Fruit fly (Drosophila melanogaster): ENCODE measurements around the gene ppk18.
A peak's percentile ranks its signal among the peaks of the same experiment; 100 is the strongest.

ppk18 gene

DNA sequence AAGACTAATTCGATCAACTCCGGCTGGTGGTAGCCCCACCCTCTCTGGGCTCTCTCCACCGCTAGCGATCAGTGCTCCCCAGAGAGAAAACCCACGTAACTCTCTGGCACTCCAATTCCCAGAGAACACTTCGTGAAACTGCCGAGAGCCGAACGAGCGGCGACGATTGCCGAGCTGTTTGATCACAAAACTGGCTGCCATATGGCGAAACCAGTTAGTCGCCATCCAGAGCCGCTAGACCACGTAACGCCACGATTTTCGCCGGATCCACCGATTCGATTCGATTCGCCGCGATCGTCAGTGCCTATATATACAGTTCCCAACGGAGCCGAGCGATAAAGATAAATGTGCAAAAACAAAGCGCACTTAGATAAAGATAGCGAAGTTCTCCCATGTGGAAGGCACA, 11.4 kb upstream of the ppk18 start, which contains the start of gene IP3K1 (continued):
- no peak for TF ChIP-seq CG7928 (GFP tag; optimal IDR thresholded peaks at IDR 0.05)
- peak; percentile 96; the same call in 3 of the 4 replicates for TF ChIP-seq chinmo (GFP tag; IDR thresholded peaks at IDR 0.05; ENCODE audit: partially characterized antibody)
- peak; percentile 83 for TF ChIP-seq CG32532 (GFP tag; IDR thresholded peaks at IDR 0.05)
- no peak for TF ChIP-seq hkb (optimal IDR thresholded peaks at IDR 0.05)
- peak; percentile 63; the same call in 1 of the 2 replicates for TF ChIP-seq hkb (GFP tag; IDR thresholded peaks at IDR 0.05)
- no peak for TF ChIP-seq CG1647 (GFP tag; optimal IDR thresholded peaks at IDR 0.05)
- peak; percentile 52 for TF ChIP-seq HLHmδ (GFP tag; optimal IDR thresholded peaks at IDR 0.05)
- TF ChIP-seq CG13424 (tag; optimal IDR thresholded peaks at IDR 0.05), result no peak
- TF ChIP-seq dmrt99B (tag; optimal IDR thresholded peaks at IDR 0.05), result peak; percentile 27
- TF ChIP-seq schlank (tag; optimal IDR thresholded peaks at IDR 0.05), result no peak
- TF ChIP-seq jigr1 (GFP tag; IDR thresholded peaks at IDR 0.05), result no peak
- peak; percentile 76 for TF ChIP-seq Fer1 (GFP tag; optimal IDR thresholded peaks at IDR 0.05)
- 0 out of 3 replicates have a peak, but pooled peaks have one; percentile 40 for TF ChIP-seq z (GFP tag; IDR thresholded peaks at IDR 0.05)
- peak; percentile 48 for TF ChIP-seq CG17385 (GFP tag; optimal IDR thresholded peaks at IDR 0.05)
- TF ChIP-seq Drgx (GFP tag; IDR thresholded peaks at IDR 0.05), result peak; percentile 60
- 0 out of 3 replicates have a peak, but pooled peaks have one; percentile 53 for TF ChIP-seq Opbp (GFP tag; IDR thresholded peaks at IDR 0.05; ENCODE audit: partially characterized antibody)
- TF ChIP-seq odd (GFP tag; optimal IDR thresholded peaks at IDR 0.05), result peak; percentile 59
- TF ChIP-seq caup (GFP tag; optimal IDR thresholded peaks at IDR 0.05; ENCODE audit: severe bottlenecking), result peak; percentile 58
- peak; percentile 74 for TF ChIP-seq bbx (GFP tag; IDR thresholded peaks at IDR 0.05; ENCODE audit: partially characterized antibody)
- 0 out of 3 replicates have a peak, but pooled peaks have one; percentile 45 for TF ChIP-seq CG6175 (GFP tag; IDR thresholded peaks at IDR 0.05)
- TF ChIP-seq chif (GFP tag; optimal IDR thresholded peaks at IDR 0.05), result no peak
- peak; percentile 60 for TF ChIP-seq unc-4 (GFP tag; IDR thresholded peaks at IDR 0.05; ENCODE audit: partially characterized antibody)
- TF ChIP-seq CG3065 (GFP tag; optimal IDR thresholded peaks at IDR 0.05), result no peak
- peak; percentile 44; the same call in 1 of the 2 replicates for TF ChIP-seq Awh (GFP tag; IDR thresholded peaks at IDR 0.05)
- peak; percentile 29; the same call in 1 of the 2 replicates for TF ChIP-seq ttk (GFP tag; IDR thresholded peaks at IDR 0.05)
- TF ChIP-seq CG12769 (tag; optimal IDR thresholded peaks at IDR 0.05), result peak; percentile 99
- no peak for TF ChIP-seq CG10209 (GFP tag; optimal IDR thresholded peaks at IDR 0.05)
- TF ChIP-seq CG16815 (GFP tag; optimal IDR thresholded peaks at IDR 0.05), result no peak
- no peak for TF ChIP-seq pita (GFP tag; optimal IDR thresholded peaks at IDR 0.05)
- no peak for TF ChIP-seq Poxn (GFP tag; IDR thresholded peaks at IDR 0.05)
- no peak for TF ChIP-seq CG8765 (GFP tag; IDR thresholded peaks at IDR 0.05)
- peak; percentile 39; the same call in 1 of the 2 replicates for TF ChIP-seq NFAT (GFP tag; IDR thresholded peaks at IDR 0.05)
- peak; percentile 27 for TF ChIP-seq CG2712 (tag; optimal IDR thresholded peaks at IDR 0.05)
- TF ChIP-seq Deaf1 (tag; optimal IDR thresholded peaks at IDR 0.05), result peak; percentile 100
- TF ChIP-seq stc (GFP tag; IDR thresholded peaks at IDR 0.05), result peak; percentile 72; the same call in 1 of the 2 replicates
- peak; percentile 71; the same call in 1 of the 2 replicates for TF ChIP-seq Bgb (GFP tag; IDR thresholded peaks at IDR 0.05; ENCODE audit: partially characterized antibody)
- peak; percentile 66 for TF ChIP-seq CG13287 (GFP tag; IDR thresholded peaks at IDR 0.05; ENCODE audit: partially characterized antibody)
- peak; percentile 26 for TF ChIP-seq Dad (GFP tag; optimal IDR thresholded peaks at IDR 0.05)
- peak; percentile 39; the same call in 1 of the 2 replicates for TF ChIP-seq inv (GFP tag; IDR thresholded peaks at IDR 0.05; ENCODE audit: partially characterized antibody)
- peak; percentile 24 for TF ChIP-seq btn (GFP tag; optimal IDR thresholded peaks at IDR 0.05)
- peak; percentile 36 for TF ChIP-seq unpg (GFP tag; optimal IDR thresholded peaks at IDR 0.05)
- TF ChIP-seq CG33557 (GFP tag; optimal IDR thresholded peaks at IDR 0.05), result peak; percentile 14
- TF ChIP-seq Dref (GFP tag; IDR thresholded peaks at IDR 0.05), result 0 out of 2 replicates have a peak, but pooled peaks have one; percentile 10
- peak; percentile 63 for TF ChIP-seq twi (tag; optimal IDR thresholded peaks at IDR 0.05)
- peak; percentile 32; the same call in 1 of the 3 replicates for TF ChIP-seq dysf (GFP tag; IDR thresholded peaks at IDR 0.05)
- peak in 1 of 2 experiments; percentile 61 for TF ChIP-seq Eip74EF (GFP tag; optimal IDR thresholded peaks at IDR 0.05)
- TF ChIP-seq CG2120 (GFP tag; optimal IDR thresholded peaks at IDR 0.05), result peak; percentile 33
- no peak for TF ChIP-seq al (GFP tag; IDR thresholded peaks at IDR 0.05)
- peak; percentile 28 for TF ChIP-seq CG13296 (GFP tag; optimal IDR thresholded peaks at IDR 0.05)
